Fruit fly (Drosophila melanogaster) whole organism, embryonic: ENCODE results near the gene Lipt2.

Experiments used
- Adf1 ChIP-seq: fragments of 200-800 bp; sonication (Bioruptor generic); IDR thresholded peaks from 2 replicates; pipeline ENCODE4 v1.3.6; 2022; ENCODE audit warnings: missing biosample characterization, missing genetic modification characterization
- Awh ChIP-seq: fragments of 200-800 bp; sonication (Bioruptor generic); IDR thresholded peaks from 2 replicates; pipeline ENCODE4, ENCODE4 v1.3.6; 2022; ENCODE audit warnings: missing biosample characterization, missing genetic modification characterization
- Bdp1 ChIP-seq: fragments of 200-800 bp; sonication (Bioruptor generic); optimal IDR thresholded peaks from 3 replicates; lab custom pipeline; 2016; ENCODE audit warnings: missing biosample characterization, missing genetic modification characterization
- Bgb ChIP-seq: fragments of 200-800 bp; sonication (Bioruptor generic); IDR thresholded peaks from 2 replicates; pipeline ENCODE4 v1.3.6; 2022; ENCODE audit warnings: missing biosample characterization, missing genetic modification characterization; ENCODE audit not compliant: partially characterized antibody
- BtbVII ChIP-seq: fragments of 200-800 bp; sonication (Bioruptor generic); optimal IDR thresholded peaks from 3 replicates; lab custom pipeline; 2017; ENCODE audit warnings: missing biosample characterization, mild to moderate bottlenecking, missing genetic modification characterization
- CG17829 ChIP-seq: fragments of 200-800 bp; optimal IDR thresholded peaks from 2 replicates; lab custom pipeline; 2019; ENCODE audit warnings: missing biosample characterization, mild to moderate bottlenecking, missing genetic modification characterization, moderate library complexity
- CG17912 ChIP-seq: fragments of 200-800 bp; sonication (Bioruptor generic); optimal IDR thresholded peaks from 2 replicates; lab custom pipeline; 2018; ENCODE audit warnings: missing biosample characterization, mild to moderate bottlenecking, missing genetic modification characterization
- CG5180 ChIP-seq: fragments of 200-800 bp; sonication (Bioruptor generic); optimal IDR thresholded peaks from 3 replicates; lab custom pipeline; 2017; ENCODE audit warnings: missing biosample characterization, missing genetic modification characterization, mild to moderate bottlenecking, moderate library complexity, missing genetic modification reagents
- CG5953 ChIP-seq: fragments of 200-800 bp; sonication (Bioruptor generic); IDR thresholded peaks from 2 replicates; pipeline ENCODE4 v1.3.6; 2022; ENCODE audit warnings: missing biosample characterization, missing genetic modification characterization
- CG8944 ChIP-seq: fragments of 200-800 bp; sonication (Bioruptor generic); optimal IDR thresholded peaks from 3 replicates; lab custom pipeline; 2016; ENCODE audit warnings: missing biosample characterization, missing genetic modification characterization
- CG9876 ChIP-seq: fragments of 200-800 bp; sonication (Bioruptor generic); optimal IDR thresholded peaks from 2 replicates; lab custom pipeline; 2016; ENCODE audit warnings: missing biosample characterization, missing genetic modification characterization
- CG9932 ChIP-seq: fragments of 200-800 bp; sonication (Bioruptor generic); IDR thresholded peaks from 2 replicates; pipeline ENCODE4 v1.3.6; 2022; ENCODE audit warnings: missing biosample characterization, missing genetic modification characterization
- Camta ChIP-seq: fragments of 200-800 bp; sonication (Bioruptor generic); optimal IDR thresholded peaks from 2 replicates; lab custom pipeline; 2016; ENCODE audit warnings: missing biosample characterization, missing genetic modification characterization
- Deaf1 ChIP-seq: fragments of 200-800 bp; optimal IDR thresholded peaks from 3 replicates; lab custom pipeline; 2019; ENCODE audit warnings: missing biosample characterization, mild to moderate bottlenecking, missing genetic modification characterization, moderate library complexity
- Ets65A ChIP-seq: fragments of 200-800 bp; sonication (Bioruptor generic); peaks from one replicate; lab custom pipeline; 2016; ENCODE audit warnings: missing biosample characterization, missing genetic modification characterization
- Fer3 ChIP-seq: fragments of 200-800 bp; sonication (Bioruptor generic); optimal IDR thresholded peaks from 2 replicates; lab custom pipeline; 2018; ENCODE audit warnings: missing biosample characterization, mild to moderate bottlenecking, missing genetic modification characterization, moderate library complexity
- HHEX ChIP-seq: fragments of 200-800 bp; sonication (Bioruptor generic); optimal IDR thresholded peaks from 3 replicates; lab custom pipeline; 2017; ENCODE audit warnings: missing biosample characterization, mild to moderate bottlenecking, missing genetic modification characterization, missing genetic modification reagents
- HLH54F ChIP-seq: fragments of 200-800 bp; sonication (Bioruptor generic); optimal IDR thresholded peaks from 3 replicates; lab custom pipeline; 2016; ENCODE audit warnings: missing biosample characterization, missing genetic modification characterization
- Med ChIP-seq: fragments of 200-800 bp; sonication (Bioruptor generic); peaks from one replicate; lab custom pipeline; 2016; ENCODE audit warnings: missing biosample characterization, missing genetic modification characterization, mild to moderate bottlenecking, inconsistent platforms, moderate library complexity
- Mrtf ChIP-seq: fragments of 200-800 bp; sonication (Bioruptor generic); IDR thresholded peaks from 3 replicates; pipeline ENCODE4 v1.3.6; 2022; ENCODE audit warnings: missing biosample characterization, missing genetic modification characterization
- Myb ChIP-seq: fragments of 200-800 bp; sonication (Bioruptor generic); optimal IDR thresholded peaks from 2 replicates; lab custom pipeline; 2016; ENCODE audit warnings: missing biosample characterization, missing genetic modification characterization
- NFAT ChIP-seq: fragments of 200-800 bp; sonication (Bioruptor generic); IDR thresholded peaks from 2 replicates; pipeline ENCODE4 v1.3.6; 2022; ENCODE audit warnings: missing biosample characterization, missing genetic modification characterization
- Oaz ChIP-seq: fragments of 200-800 bp; sonication (Bioruptor generic); IDR thresholded peaks from 2 replicates; pipeline ENCODE4 v1.3.6; 2022; ENCODE audit warnings: missing biosample characterization, missing genetic modification characterization
- Opbp ChIP-seq: fragments of 200-800 bp; sonication (Bioruptor generic); IDR thresholded peaks from 3 replicates; pipeline ENCODE4 v1.3.6; 2022; ENCODE audit warnings: missing biosample characterization, missing genetic modification characterization; ENCODE audit not compliant: partially characterized antibody
- TFAM ChIP-seq: fragments of 200-800 bp; sonication (Bioruptor generic); optimal IDR thresholded peaks from 2 replicates; lab custom pipeline; 2017; ENCODE audit warnings: missing biosample characterization, missing genetic modification characterization, inconsistent platforms
- Tbp ChIP-seq: fragments of >200 bp; optimal IDR thresholded peaks from 2 replicates; lab custom pipeline; 2018; ENCODE audit warnings: missing biosample characterization, missing genetic modification characterization
- ac ChIP-seq: fragments of 200-800 bp; sonication (Bioruptor generic); optimal IDR thresholded peaks from 3 replicates; lab custom pipeline; 2017; ENCODE audit warnings: missing biosample characterization, mild to moderate bottlenecking, missing genetic modification characterization
- chif ChIP-seq, 2 experiments: fragments of 200-800 bp; sonication (Bioruptor generic); optimal IDR thresholded peaks; 3 replicates each; lab custom pipeline; 2016; ENCODE audit warnings: missing biosample characterization in 2 of 2, missing genetic modification characterization in 2 of 2
- chinmo ChIP-seq: fragments of 200-800 bp; sonication (Bioruptor generic); IDR thresholded peaks from 4 replicates; pipeline ENCODE4 v1.3.6; 2022; ENCODE audit warnings: missing biosample characterization, missing genetic modification characterization; ENCODE audit not compliant: partially characterized antibody
- chm ChIP-seq: fragments of 200-800 bp; sonication (Bioruptor generic); IDR thresholded peaks from 2 replicates; pipeline ENCODE4 v1.3.6; 2022; ENCODE audit warnings: missing biosample characterization, missing genetic modification characterization
- ci ChIP-seq: fragments of 200-800 bp; sonication (Bioruptor generic); IDR thresholded peaks from 3 replicates; pipeline ENCODE4 v1.3.6; 2022; ENCODE audit warnings: missing biosample characterization, missing genetic modification characterization
- crol ChIP-seq: fragments of 200-800 bp; sonication (Bioruptor generic); IDR thresholded peaks from 2 replicates; pipeline ENCODE4 v1.3.6; 2022; ENCODE audit warnings: missing biosample characterization, missing genetic modification characterization
- cwo ChIP-seq: fragments of 200-800 bp; sonication (Bioruptor generic); optimal IDR thresholded peaks from 3 replicates; lab custom pipeline; 2017; ENCODE audit warnings: missing biosample characterization, missing genetic modification characterization, mild to moderate bottlenecking, moderate library complexity, missing genetic modification reagents
- fd64A ChIP-seq: fragments of 200-800 bp; sonication (Bioruptor generic); optimal IDR thresholded peaks from 3 replicates; lab custom pipeline; 2018; ENCODE audit warnings: missing biosample characterization, mild to moderate bottlenecking, missing genetic modification characterization
- ftz-f1 ChIP-seq: fragments of 200-800 bp; sonication (Bioruptor generic); optimal IDR thresholded peaks from 2 replicates; lab custom pipeline; 2016; ENCODE audit warnings: missing biosample characterization, missing genetic modification characterization
- gsb-n ChIP-seq: fragments of 200-800 bp; sonication (Bioruptor generic); optimal IDR thresholded peaks from 3 replicates; lab custom pipeline; 2018; ENCODE audit warnings: missing biosample characterization, mild to moderate bottlenecking, missing genetic modification characterization
- h ChIP-seq: fragments of >200 bp; optimal IDR thresholded peaks from 2 replicates; lab custom pipeline; 2017
- hbn ChIP-seq: fragments of 200-800 bp; sonication (Bioruptor generic); IDR thresholded peaks from 2 replicates; pipeline ENCODE4 v1.3.6; 2022; ENCODE audit warnings: missing biosample characterization, missing genetic modification characterization; ENCODE audit not compliant: partially characterized antibody
- kah ChIP-seq: fragments of 200-800 bp; sonication (Bioruptor generic); optimal IDR thresholded peaks from 2 replicates; lab custom pipeline; 2018; ENCODE audit warnings: missing biosample characterization, mild to moderate bottlenecking, missing genetic modification characterization
- pb ChIP-seq: fragments of 200-800 bp; sonication (Bioruptor generic); optimal IDR thresholded peaks from 3 replicates; lab custom pipeline; 2016; ENCODE audit warnings: missing biosample characterization, missing genetic modification characterization
- phol ChIP-seq: fragments of 200-800 bp; sonication (Bioruptor generic); optimal IDR thresholded peaks from 3 replicates; lab custom pipeline; 2018; ENCODE audit warnings: missing biosample characterization, mild to moderate bottlenecking, missing genetic modification characterization, moderate library complexity
- pros ChIP-seq: fragments of 200-800 bp; sonication (Bioruptor generic); optimal IDR thresholded peaks from 3 replicates; lab custom pipeline; 2019; ENCODE audit warnings: missing biosample characterization, mild to moderate bottlenecking, missing genetic modification characterization, moderate library complexity
- repo ChIP-seq: fragments of 200-800 bp; sonication (Bioruptor generic); optimal IDR thresholded peaks from 2 replicates; lab custom pipeline; 2016; ENCODE audit warnings: missing biosample characterization, missing genetic modification characterization
- shn ChIP-seq: fragments of 200-800 bp; sonication (Bioruptor generic); optimal IDR thresholded peaks from 3 replicates; lab custom pipeline; 2016; ENCODE audit warnings: missing biosample characterization, missing genetic modification characterization
- sna ChIP-seq: fragments of 200-800 bp; sonication (Bioruptor generic); IDR thresholded peaks from 2 replicates; pipeline ENCODE4 v1.3.6; 2022; ENCODE audit warnings: missing biosample characterization, missing genetic modification characterization; ENCODE audit not compliant: partially characterized antibody
- so ChIP-seq: fragments of 200-800 bp; sonication (Bioruptor generic); IDR thresholded peaks from 3 replicates; pipeline ENCODE4 v1.3.6; 2022; ENCODE audit warnings: missing biosample characterization, missing genetic modification characterization
- tin ChIP-seq: fragments of 200-800 bp; sonication (Bioruptor generic); optimal IDR thresholded peaks from 3 replicates; lab custom pipeline; 2016; ENCODE audit warnings: missing biosample characterization, missing genetic modification characterization
- tio ChIP-seq: fragments of 200-800 bp; sonication (Bioruptor generic); optimal IDR thresholded peaks from 2 replicates; lab custom pipeline; 2017; ENCODE audit warnings: missing biosample characterization, missing genetic modification characterization, inconsistent platforms
- vvl ChIP-seq: fragments of 200-800 bp; sonication (Bioruptor generic); IDR thresholded peaks from 2 replicates; pipeline ENCODE4 v1.3.6; 2022; ENCODE audit warnings: missing biosample characterization, missing genetic modification characterization
- yki ChIP-seq: fragments of >200 bp; optimal IDR thresholded peaks from 3 replicates; lab custom pipeline; 2018
- z ChIP-seq: fragments of 200-800 bp; sonication (Bioruptor generic); IDR thresholded peaks from 3 replicates; pipeline ENCODE4 v1.3.6; 2022; ENCODE audit warnings: missing biosample characterization, missing genetic modification characterization
- zfh1 ChIP-seq: fragments of 200-800 bp; sonication (Bioruptor generic); IDR thresholded peaks from 3 replicates; pipeline ENCODE4 v1.3.6; 2022; ENCODE audit warnings: missing biosample characterization, missing genetic modification characterization

The Lipt2 gene

DNA sequence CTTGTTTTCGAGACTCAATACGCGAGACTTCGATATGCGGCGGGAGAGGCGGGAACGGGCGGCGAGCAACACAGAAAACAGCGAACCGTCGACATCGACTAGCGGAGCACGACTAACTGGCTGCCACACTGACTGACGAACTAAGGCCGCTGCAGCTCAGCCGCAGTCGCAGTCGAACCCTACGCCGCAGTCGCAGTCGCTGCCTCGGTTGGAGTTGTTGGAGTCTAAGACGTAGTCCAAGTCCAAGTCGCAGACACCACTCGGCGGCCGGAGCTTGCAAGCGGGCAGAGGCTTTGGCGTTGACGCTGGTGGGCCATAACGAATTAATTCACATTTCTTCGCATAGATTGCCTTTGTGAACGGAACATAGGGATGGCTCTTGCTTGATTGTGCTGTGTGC, 13.6 kb upstream of the Lipt2 start:
- TF ChIP-seq yki (no peak), Camta (GFP tag; lab: Kevin White, UChicago) (no peak), shn (GFP tag; lab: Kevin White, UChicago) (no peak), so (GFP tag; lab: Robert Waterston, UW) (0 out of 3 replicates have a peak, but pooled peaks have one; percentile 8), CG9932 (GFP tag; lab: Robert Waterston, UW) (0 out of 2 replicates have a peak, but pooled peaks have one; percentile 13), CG5180 (GFP tag; lab: Kevin White, UChicago) (peak; percentile 63), repo (GFP tag; lab: Kevin White, UChicago) (no peak), Med (GFP tag; lab: Kevin White, UChicago) (peak; percentile 79), fd64A (GFP tag; lab: Kevin White, UChicago) (no peak), TFAM (GFP tag; lab: Kevin White, UChicago) (no peak), Opbp (GFP tag; lab: Robert Waterston, UW) (0 out of 3 replicates have a peak, but pooled peaks have one; percentile 24), HHEX (GFP tag; lab: Kevin White, UChicago) (peak; percentile 15), phol (tag; lab: Kevin White, UChicago) (no peak), chinmo (peak; percentile 61; the same call in 1 of the 4 replicates), kah (GFP tag; lab: Kevin White, UChicago) (no peak), pros (peak; percentile 95), Bdp1 (GFP tag; lab: Kevin White, UChicago) (no peak), z (no peak), BtbVII (no peak), chm (GFP tag; lab: Robert Waterston, UW) (peak; percentile 48; the same call in 1 of the 2 replicates), crol (peak; percentile 22; the same call in 1 of the 2 replicates), CG9876 (GFP tag; lab: Kevin White, UChicago) (no peak), chif (GFP tag; optimal IDR thresholded peaks at IDR 0.05; lab: Kevin White, UChicago) (no peak), CG8944 (GFP tag; lab: Kevin White, UChicago) (no peak), pb (no peak), NFAT (no peak), Bgb (GFP tag; lab: Robert Waterston, UW) (no peak), Awh (GFP tag; lab: Robert Waterston, UW) (peak; percentile 4; the same call in 1 of the 2 replicates), gsb-n (tag; lab: Kevin White, UChicago) (no peak), zfh1 (GFP tag; lab: Robert Waterston, UW) (0 out of 3 replicates have a peak, but pooled peaks have one; percentile 34), CG5953 (GFP tag; lab: Robert Waterston, UW) (0 out of 2 replicates have a peak, but pooled peaks have one; percentile 15), CG17829 (no peak), cwo (GFP tag; lab: Kevin White, UChicago) (no peak), Tbp (GFP tag; lab: Kevin White, UChicago) (no peak), Oaz (no peak), Mrtf (no peak), ci (GFP tag; lab: Robert Waterston, UW) (peak; percentile 33; the same call in 1 of the 3 replicates), vvl (GFP tag; lab: Robert Waterston, UW) (peak; percentile 56), tio (GFP tag; lab: Kevin White, UChicago) (no peak), ac (GFP tag; lab: Kevin White, UChicago) (no peak), hbn (GFP tag; lab: Robert Waterston, UW) (no peak; the same call in 1 of the 2 replicates), ftz-f1 (no peak), sna (GFP tag; lab: Robert Waterston, UW) (no peak), tin (GFP tag; lab: Kevin White, UChicago) (no peak), HLH54F (no peak), CG17912 (GFP tag; lab: Kevin White, UChicago) (peak; percentile 17), Fer3 (tag; lab: Kevin White, UChicago) (no peak), Myb (GFP tag; lab: Kevin White, UChicago) (no peak), h (lab: Kevin White, UChicago) (no peak), Ets65A (GFP tag; lab: Kevin White, UChicago) (peak; percentile 17), Adf1 (GFP tag; lab: Robert Waterston, UW) (peak; percentile 84), Deaf1 (tag; lab: Kevin White, UChicago) (peak; percentile 30)
